Fruit fly (Drosophila melanogaster) whole organism, wandering third instar larva: ENCODE results near the gene Trs33.

Experiments
- Abd-B ChIP-seq: fragments of >200 bp; optimal IDR thresholded peaks from 2 replicates; lab custom pipeline; 2017; ENCODE audit warnings: missing biosample characterization, missing genetic modification characterization
- CG32264 ChIP-seq: fragments of 200-800 bp; sonication (Bioruptor generic); optimal IDR thresholded peaks from 2 replicates; lab custom pipeline; 2016; ENCODE audit warnings: missing biosample characterization, missing genetic modification characterization
- CG9705 ChIP-seq: fragments of 200-800 bp; sonication (Bioruptor generic); optimal IDR thresholded peaks from 2 replicates; lab custom pipeline; 2018; ENCODE audit warnings: missing biosample characterization, mild to moderate bottlenecking, missing genetic modification characterization
- CrebA ChIP-seq: fragments of 200-800 bp; sonication (Bioruptor generic); optimal IDR thresholded peaks from 2 replicates; lab custom pipeline; 2016; ENCODE audit warnings: missing biosample characterization, mild to moderate bottlenecking, missing genetic modification characterization, borderline replicate concordance
- Dfd ChIP-seq: fragments of >200 bp; optimal IDR thresholded peaks from 2 replicates; lab custom pipeline; 2017; ENCODE audit warnings: missing biosample characterization, missing genetic modification characterization
- Dif ChIP-seq: fragments of 200-275, 200-300 bp; sonication (Bioruptor generic); optimal IDR thresholded peaks from 2 replicates; lab custom pipeline; 2018; ENCODE audit warnings: missing biosample characterization, missing genetic modification characterization; ENCODE audit not compliant: partially characterized antibody
- GATAd ChIP-seq: sonication (Bioruptor generic); optimal IDR thresholded peaks from 2 replicates; lab custom pipeline; 2016; ENCODE audit warnings: missing biosample characterization, missing genetic modification characterization
- HLH106 ChIP-seq: fragments of 200-800 bp; optimal IDR thresholded peaks from 3 replicates; lab custom pipeline; 2019; ENCODE audit warnings: missing biosample characterization, mild to moderate bottlenecking, missing genetic modification characterization, moderate library complexity
- Hnf4 ChIP-seq: fragments of 200-800 bp; sonication (Bioruptor generic); optimal IDR thresholded peaks from 2 replicates; lab custom pipeline; 2016; ENCODE audit warnings: missing biosample characterization, mild to moderate bottlenecking, missing genetic modification characterization
- Hr78 ChIP-seq: fragments of >200 bp; optimal IDR thresholded peaks from 2 replicates; lab custom pipeline; 2017; ENCODE audit warnings: missing biosample characterization, missing genetic modification characterization
- Hr83 ChIP-seq: fragments of 200-300 bp; sonication (Bioruptor generic); optimal IDR thresholded peaks from 2 replicates; lab custom pipeline; 2016; ENCODE audit warnings: missing biosample characterization, mild to moderate bottlenecking, missing genetic modification characterization, moderate library complexity; ENCODE audit not compliant: poor library complexity, severe bottlenecking
- Jra ChIP-seq: sonication (Bioruptor generic); optimal IDR thresholded peaks from 2 replicates; lab custom pipeline; 2016; ENCODE audit warnings: missing biosample characterization, missing genetic modification characterization
- Mio ChIP-seq: sonication (Bioruptor generic); optimal IDR thresholded peaks from 2 replicates; lab custom pipeline; 2016; ENCODE audit warnings: missing biosample characterization, missing genetic modification characterization
- Myc ChIP-seq: fragments of >200 bp; optimal IDR thresholded peaks from 2 replicates; lab custom pipeline; 2017
- N ChIP-seq: fragments of >200 bp; optimal IDR thresholded peaks from 2 replicates; lab custom pipeline; 2018; ENCODE audit warnings: missing biosample characterization, missing external identifiers, missing genetic modification characterization
- OdsH ChIP-seq: fragments of 200-800 bp; sonication (Bioruptor generic); optimal IDR thresholded peaks from 2 replicates; lab custom pipeline; 2016; ENCODE audit warnings: missing biosample characterization, mild to moderate bottlenecking, missing genetic modification characterization
- Rel ChIP-seq, 2 experiments: fragments of 200-800 bp; sonication (Bioruptor generic) in 1 of 2; optimal IDR thresholded peaks; 2 replicates in 1 of 2; 3 replicates in 1 of 2; lab custom pipeline; 2016 to 2019; ENCODE audit warnings: mild to moderate bottlenecking in 2 of 2, missing biosample characterization in 2 of 2, missing genetic modification characterization in 2 of 2, moderate library complexity in 1 of 2
- Sp1 ChIP-seq: fragments of 200-800 bp; sonication (Bioruptor generic); optimal IDR thresholded peaks from 3 replicates; lab custom pipeline; 2019; ENCODE audit warnings: missing biosample characterization, mild to moderate bottlenecking, missing genetic modification characterization, moderate library complexity
- Vsx2 ChIP-seq: fragments of 200-300, 225-300 bp; sonication (Bioruptor generic); optimal IDR thresholded peaks from 2 replicates; lab custom pipeline; 2018; ENCODE audit warnings: missing biosample characterization, missing genetic modification characterization; ENCODE audit not compliant: partially characterized antibody
- br ChIP-seq: fragments of 200-800 bp; sonication (Bioruptor generic); optimal IDR thresholded peaks from 2 replicates; lab custom pipeline; 2016; ENCODE audit warnings: missing biosample characterization, missing genetic modification characterization
- brk ChIP-seq: fragments of 200-800 bp; sonication (Bioruptor generic); optimal IDR thresholded peaks from 2 replicates; lab custom pipeline; 2016; ENCODE audit warnings: missing biosample characterization, mild to moderate bottlenecking, missing genetic modification characterization
- dl ChIP-seq, 2 experiments: fragments of 175-275, 200-275 bp in 1 of 2; fragments of 200-275 bp in 1 of 2; sonication (Bioruptor generic); optimal IDR thresholded peaks; lab custom pipeline; 2018; ENCODE audit warnings: mild to moderate bottlenecking in 2 of 2, missing biosample characterization in 2 of 2, missing genetic modification characterization in 2 of 2, moderate library complexity in 2 of 2; ENCODE audit not compliant: partially characterized antibody in 2 of 2, insufficient read depth in 1 of 2
- dmrt93B ChIP-seq: fragments of 200-800 bp; sonication (Bioruptor generic); optimal IDR thresholded peaks from 2 replicates; lab custom pipeline; 2018; ENCODE audit warnings: missing biosample characterization, mild to moderate bottlenecking, missing genetic modification characterization
- dsf ChIP-seq: sonication (Bioruptor generic); optimal IDR thresholded peaks from 2 replicates; lab custom pipeline; 2016; ENCODE audit warnings: missing biosample characterization, missing genetic modification characterization, borderline replicate concordance
- ey ChIP-seq: fragments of 200-800 bp; sonication (Bioruptor generic); optimal IDR thresholded peaks from 2 replicates; lab custom pipeline; 2016; ENCODE audit warnings: missing biosample characterization, missing genetic modification characterization
- foxo ChIP-seq, 2 experiments: fragments of 200-800 bp; sonication (Bioruptor generic); optimal IDR thresholded peaks; 2 replicates in 1 of 2; 3 replicates in 1 of 2; lab custom pipeline; 2016 to 2017; ENCODE audit warnings: missing biosample characterization in 2 of 2, missing genetic modification characterization in 2 of 2
- fru ChIP-seq: fragments of 200-800 bp; sonication (Bioruptor generic); optimal IDR thresholded peaks from 3 replicates; lab custom pipeline; 2016; ENCODE audit warnings: missing biosample characterization, mild to moderate bottlenecking, missing genetic modification characterization
- h ChIP-seq: fragments of 200-800 bp; sonication (Bioruptor generic); optimal IDR thresholded peaks from 3 replicates; lab custom pipeline; 2016; ENCODE audit warnings: missing biosample characterization, mild to moderate bottlenecking, missing genetic modification characterization
- jim ChIP-seq: fragments of 175-275, 200-325 bp; sonication (Bioruptor generic); optimal IDR thresholded peaks from 2 replicates; lab custom pipeline; 2016; ENCODE audit warnings: missing biosample characterization, mild to moderate bottlenecking, missing genetic modification characterization
- lola ChIP-seq: fragments of >200 bp; optimal IDR thresholded peaks from 2 replicates; lab custom pipeline; 2017; ENCODE audit warnings: missing biosample characterization, missing genetic modification characterization
- pan ChIP-seq: fragments of >200 bp; optimal IDR thresholded peaks from 2 replicates; lab custom pipeline; 2017
- psq ChIP-seq: fragments of 200-800 bp; sonication (Bioruptor generic); optimal IDR thresholded peaks from 3 replicates; lab custom pipeline; 2017; ENCODE audit warnings: missing biosample characterization, mild to moderate bottlenecking, missing genetic modification characterization, moderate library complexity
- rgr ChIP-seq: fragments of 200-800 bp; sonication (Bioruptor generic); optimal IDR thresholded peaks from 3 replicates; lab custom pipeline; 2016; ENCODE audit warnings: missing biosample characterization, mild to moderate bottlenecking, missing genetic modification characterization
- sage ChIP-seq: fragments of 200-800 bp; sonication (Bioruptor generic); optimal IDR thresholded peaks from 2 replicates; lab custom pipeline; 2016; ENCODE audit warnings: missing biosample characterization, mild to moderate bottlenecking, missing genetic modification characterization
- sv ChIP-seq: fragments of 200-800 bp; sonication (Bioruptor generic); optimal IDR thresholded peaks from 3 replicates; lab custom pipeline; 2016; ENCODE audit warnings: missing biosample characterization, missing genetic modification characterization
- tai ChIP-seq: sonication (Bioruptor generic); optimal IDR thresholded peaks from 2 replicates; lab custom pipeline; 2016; ENCODE audit warnings: missing biosample characterization, missing genetic modification characterization
- usp ChIP-seq: fragments of >200 bp; optimal IDR thresholded peaks from 2 replicates; lab custom pipeline; 2017; ENCODE audit warnings: missing biosample characterization, missing genetic modification characterization
- woc ChIP-seq: sonication (Bioruptor generic); optimal IDR thresholded peaks from 2 replicates; lab custom pipeline; 2016; ENCODE audit warnings: missing biosample characterization, mild to moderate bottlenecking, missing genetic modification characterization

Gene Trs33

DNA sequence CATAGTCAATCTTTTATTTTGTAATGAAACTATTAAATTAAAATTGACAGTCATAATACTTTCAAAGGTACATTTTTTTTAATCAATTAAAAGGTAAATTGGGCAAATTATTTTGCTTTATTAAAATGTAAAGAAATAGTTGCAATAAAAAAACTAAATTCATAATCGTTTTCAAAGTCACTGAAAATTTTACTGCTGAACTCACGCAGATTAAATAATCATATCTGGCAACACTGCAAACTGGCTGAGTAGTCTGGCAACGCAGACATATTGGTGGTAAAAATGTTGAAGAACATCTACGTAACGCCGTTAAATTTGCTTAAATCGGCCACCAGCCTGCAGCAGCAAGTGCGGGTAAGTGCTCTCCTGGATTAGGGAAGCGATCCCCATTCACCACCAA lies 20.3 kb downstream of the Trs33 start, which contains the start of gene mRpL9:
Gene mRpL9 (plus strand): TSS at position 267 of the 400 bp plus-strand sequence.
- peak; percentile 28 for TF ChIP-seq ey (GFP tag; lab: Kevin White, UChicago)
- peak; percentile 57 for TF ChIP-seq HLH106 (tag; lab: Kevin White, UChicago)
- TF ChIP-seq Rel (GFP tag; optimal IDR thresholded peaks at IDR 0.05; lab: Kevin White, UChicago) = no peak
- TF ChIP-seq Rel (tag; optimal IDR thresholded peaks at IDR 0.05; lab: Kevin White, UChicago) = no peak
- peak; percentile 56 for TF ChIP-seq Hr83
- TF ChIP-seq Hnf4 (GFP tag; lab: Kevin White, UChicago) = no peak
- peak; percentile 8 for TF ChIP-seq OdsH (GFP tag; lab: Kevin White, UChicago)
- no peak for TF ChIP-seq dl (GFP tag; optimal IDR thresholded peaks at IDR 0.05; lab: Kevin White, UChicago; ENCODE audit: insufficient read depth in 1 of 2, partially characterized antibody in 2 of 2)
- TF ChIP-seq GATAd = no peak
- TF ChIP-seq sage = no peak

DNA sequence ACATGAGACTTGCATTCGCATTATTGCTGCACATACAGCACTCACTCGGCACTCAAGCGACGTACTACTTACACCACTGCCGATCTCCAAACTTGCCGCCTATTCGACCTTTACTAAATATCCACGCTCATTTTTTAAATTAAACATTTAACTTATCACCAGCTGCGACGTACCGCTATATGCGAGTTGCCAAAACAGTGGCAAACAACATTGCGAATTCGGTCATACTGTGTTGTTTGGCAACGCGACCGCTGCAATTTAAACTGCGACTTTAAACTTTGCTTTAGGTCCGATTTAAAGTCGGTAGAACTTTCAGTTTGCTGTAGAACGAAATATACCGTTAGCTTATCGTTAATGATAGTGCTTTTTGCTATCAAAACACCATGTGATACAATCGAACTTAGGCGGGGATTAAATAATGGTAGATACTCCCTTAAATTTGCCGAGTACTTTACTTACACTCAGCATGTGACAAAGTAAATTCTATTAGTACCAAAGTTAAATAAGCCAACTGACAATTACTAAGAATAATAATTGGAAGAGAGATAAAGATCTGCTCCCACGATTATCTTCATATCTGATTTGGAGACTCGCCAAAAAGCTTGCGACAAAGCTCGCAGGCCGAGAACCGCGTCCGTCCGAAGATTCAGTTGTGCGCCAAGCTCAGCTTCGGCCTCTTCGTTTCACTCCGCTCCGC lies 22.6 kb downstream of the Trs33 start, which contains the start of the genes CG6236 and ea:
Gene CG6236 (minus strand): TSS at position 187 of the 697 bp plus-strand sequence.
Gene ea (plus strand): TSS at position 647 of the 697 bp plus-strand sequence.
- TF ChIP-seq Myc = peak; percentile 66
- TF ChIP-seq dl (GFP tag; optimal IDR thresholded peaks at IDR 0.05; lab: Kevin White, UChicago; ENCODE audit: insufficient read depth in 1 of 2, partially characterized antibody in 2 of 2) = no peak
- TF ChIP-seq, all 38 proteins: peak for 1

DNA sequence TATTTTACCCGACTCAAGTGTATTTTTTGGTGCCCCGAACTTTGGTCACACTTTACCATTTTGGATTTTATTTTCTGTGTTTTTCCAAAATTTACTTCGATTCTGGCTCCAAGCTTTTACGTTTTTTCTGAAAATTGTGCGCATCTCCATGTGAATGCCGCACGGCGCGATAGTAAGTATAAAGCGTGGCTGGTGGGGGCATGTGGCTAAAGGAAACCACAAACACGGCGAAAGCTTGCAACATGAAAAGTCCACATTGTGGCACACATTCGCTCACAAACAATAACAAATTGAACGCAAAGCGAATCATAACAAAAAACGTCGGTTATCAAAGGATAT lies 30.1 kb downstream of the Trs33 start, which contains the start of gene ear:
Gene ear (plus strand): TSS at position 10 of the 339 bp plus-strand sequence.
- TF ChIP-seq Rel (GFP tag; optimal IDR thresholded peaks at IDR 0.05; lab: Kevin White, UChicago) = no peak
- TF ChIP-seq Rel (tag; optimal IDR thresholded peaks at IDR 0.05; lab: Kevin White, UChicago) = peak; percentile 14
- TF ChIP-seq h (GFP tag; lab: Kevin White, UChicago) = no peak
- TF ChIP-seq, all 38 proteins: peak for 1

DNA sequence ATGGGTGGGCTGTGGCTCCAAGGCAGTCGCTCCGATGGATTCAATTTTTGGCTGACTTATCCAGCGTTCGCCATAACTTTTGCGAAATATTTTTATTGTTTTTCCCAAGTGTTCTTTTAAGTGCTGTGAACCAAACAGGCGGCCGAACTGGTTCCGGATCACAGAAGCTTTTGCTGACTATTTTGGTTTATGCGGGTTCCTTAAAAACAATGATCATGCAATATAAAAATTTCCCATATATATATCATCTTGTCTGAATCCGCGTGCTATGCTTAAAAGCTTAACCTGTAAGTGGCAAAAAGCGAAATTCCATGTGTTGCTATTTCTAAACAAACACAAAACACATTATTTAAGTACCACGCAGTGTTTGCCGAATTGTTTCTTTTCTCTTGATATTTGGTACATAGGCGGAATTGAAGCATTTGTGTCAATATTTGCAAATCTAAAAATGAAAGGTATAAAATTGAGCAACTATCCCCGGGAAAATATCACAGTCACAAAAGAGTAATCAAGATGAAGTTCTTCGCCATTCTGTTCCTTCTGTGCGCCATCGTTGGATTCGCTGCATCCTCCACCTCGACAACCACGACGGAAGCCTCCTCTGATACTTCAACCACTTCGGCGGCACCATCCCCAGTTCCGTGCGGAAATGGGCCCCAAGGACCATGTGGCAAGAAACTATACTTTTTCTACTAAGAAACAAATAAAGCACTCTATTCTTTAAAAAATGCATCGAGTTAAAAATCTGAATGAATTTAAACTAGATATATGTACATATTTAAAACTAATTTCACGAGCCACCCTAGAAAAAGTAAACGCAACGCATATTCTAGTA lies 30.7 kb downstream of the Trs33 start, which contains the start of the genes CG6276 and CG44040:
Gene CG6276 (minus strand): TSS at position 158 of the 835 bp plus-strand sequence.
Gene CG44040 (plus strand): TSS at position 467 of the 835 bp plus-strand sequence.
- no peak for TF ChIP-seq tai (GFP tag; lab: Kevin White, UChicago)
- TF ChIP-seq Myc = peak; percentile 20
- no peak for TF ChIP-seq pan
- TF ChIP-seq Hr83 = peak; percentile 45
- TF ChIP-seq GATAd = no peak
- no peak for TF ChIP-seq jim (GFP tag; lab: Kevin White, UChicago)
- TF ChIP-seq sage = no peak
- peak in 1 of 2 experiments; percentile 59 for TF ChIP-seq foxo (GFP tag; optimal IDR thresholded peaks at IDR 0.05; lab: Kevin White, UChicago)
- TF ChIP-seq sv (GFP tag; lab: Kevin White, UChicago) = no peak
- no peak for TF ChIP-seq Hnf4 (GFP tag; lab: Kevin White, UChicago)
- TF ChIP-seq br (GFP tag; lab: Kevin White, UChicago) = no peak
- no peak for TF ChIP-seq CG32264
- TF ChIP-seq Hr78 (GFP tag; lab: Kevin White, UChicago) = no peak
- no peak for TF ChIP-seq dl (GFP tag; optimal IDR thresholded peaks at IDR 0.05; lab: Kevin White, UChicago; ENCODE audit: insufficient read depth in 1 of 2, partially characterized antibody in 2 of 2)
- TF ChIP-seq psq (GFP tag; lab: Kevin White, UChicago) = peak; percentile 19
- no peak for TF ChIP-seq Vsx2 (GFP tag; lab: Kevin White, UChicago)
- peak; percentile 63 for TF ChIP-seq woc (GFP tag; lab: Kevin White, UChicago)
- TF ChIP-seq ey (GFP tag; lab: Kevin White, UChicago) = peak; percentile 58
- no peak for TF ChIP-seq dmrt93B (GFP tag; lab: Kevin White, UChicago)
- TF ChIP-seq lola = no peak
- peak; percentile 38 for TF ChIP-seq OdsH (GFP tag; lab: Kevin White, UChicago)
- no peak for TF ChIP-seq Jra
- TF ChIP-seq rgr (GFP tag; lab: Kevin White, UChicago) = peak; percentile 69
- peak; percentile 63 for TF ChIP-seq HLH106 (tag; lab: Kevin White, UChicago)
- TF ChIP-seq Abd-B (GFP tag; lab: Kevin White, UChicago) = no peak
- TF ChIP-seq fru = peak; percentile 58
- TF ChIP-seq brk = no peak
- TF ChIP-seq CG9705 (GFP tag; lab: Kevin White, UChicago) = peak; percentile 47
- TF ChIP-seq Rel (GFP tag; optimal IDR thresholded peaks at IDR 0.05; lab: Kevin White, UChicago) = no peak
- peak; percentile 82 for TF ChIP-seq Rel (tag; optimal IDR thresholded peaks at IDR 0.05; lab: Kevin White, UChicago)
- TF ChIP-seq h (GFP tag; lab: Kevin White, UChicago) = peak; percentile 52
- TF ChIP-seq dsf (GFP tag; lab: Kevin White, UChicago) = no peak
- TF ChIP-seq CrebA (GFP tag; lab: Kevin White, UChicago) = no peak
- no peak for TF ChIP-seq usp (GFP tag; lab: Kevin White, UChicago)
- no peak for TF ChIP-seq N (GFP tag; lab: Kevin White, UChicago)
- no peak for TF ChIP-seq Mio (GFP tag; lab: Kevin White, UChicago)
- TF ChIP-seq Dfd (GFP tag; lab: Kevin White, UChicago) = no peak
- no peak for TF ChIP-seq Sp1 (GFP tag; lab: Kevin White, UChicago)
- TF ChIP-seq Dif (GFP tag; lab: Kevin White, UChicago) = no peak
